Fruit fly (Drosophila melanogaster) whole organism, embryonic: ENCODE measurements around the gene Fer2LCH.
A peak's percentile ranks its signal among the peaks of the same experiment; 100 is the strongest.

Experiments
- Adf1 ChIP-seq: fragments of 200-800 bp; sonication (Bioruptor generic); IDR thresholded peaks from 2 replicates; pipeline ENCODE4 v1.3.6; 2022; ENCODE audit warnings: missing biosample characterization, missing genetic modification characterization
- BEAF-32 ChIP-seq: fragments of 200-800 bp; sonication (Bioruptor generic); optimal IDR thresholded peaks from 3 replicates; lab custom pipeline; 2017; ENCODE audit warnings: missing biosample characterization, missing genetic modification characterization, mild to moderate bottlenecking, moderate library complexity, missing genetic modification reagents
- CG11247 ChIP-seq: fragments of 200-800 bp; sonication (Bioruptor generic); IDR thresholded peaks from 2 replicates; pipeline ENCODE4 v1.3.6; 2022; ENCODE audit warnings: missing biosample characterization, missing genetic modification characterization
- CG12659 ChIP-seq: fragments of 200-800 bp; sonication (Bioruptor generic); optimal IDR thresholded peaks from 3 replicates; lab custom pipeline; 2017; ENCODE audit warnings: mild to moderate bottlenecking, missing biosample characterization, missing genetic modification reagents, missing genetic modification characterization
- CG12769 ChIP-seq: fragments of 200-800 bp; sonication (Bioruptor generic); optimal IDR thresholded peaks from 2 replicates; lab custom pipeline; 2019; ENCODE audit warnings: missing biosample characterization, mild to moderate bottlenecking, missing genetic modification characterization, moderate library complexity
- CG13287 ChIP-seq: fragments of 200-800 bp; sonication (Bioruptor generic); IDR thresholded peaks from 2 replicates; pipeline ENCODE4 v1.3.6; 2022; ENCODE audit warnings: missing biosample characterization, missing genetic modification characterization; ENCODE audit not compliant: partially characterized antibody
- CG13296 ChIP-seq: fragments of 200-800 bp; sonication (Bioruptor generic); optimal IDR thresholded peaks from 3 replicates; lab custom pipeline; 2018; ENCODE audit warnings: missing biosample characterization, mild to moderate bottlenecking, missing genetic modification characterization
- CG14710 ChIP-seq: fragments of 200-800 bp; sonication (Bioruptor generic); optimal IDR thresholded peaks from 3 replicates; lab custom pipeline; 2019; ENCODE audit warnings: missing biosample characterization, mild to moderate bottlenecking, missing genetic modification characterization, moderate library complexity
- CG1603 ChIP-seq: fragments of 200-800 bp; sonication (Bioruptor generic); optimal IDR thresholded peaks from 2 replicates; lab custom pipeline; 2019; ENCODE audit warnings: missing biosample characterization, mild to moderate bottlenecking, missing genetic modification characterization, moderate library complexity
- CG17186 ChIP-seq: fragments of 200-800 bp; sonication (Bioruptor generic); optimal IDR thresholded peaks from 3 replicates; lab custom pipeline; 2017; ENCODE audit warnings: missing biosample characterization, missing genetic modification reagents, missing genetic modification characterization
- CG2202 ChIP-seq: fragments of 200-800 bp; sonication (Bioruptor generic); optimal IDR thresholded peaks from 2 replicates; lab custom pipeline; 2018; ENCODE audit warnings: missing biosample characterization, mild to moderate bottlenecking, missing genetic modification characterization
- CG33557 ChIP-seq: fragments of 200-800 bp; sonication (Bioruptor generic); optimal IDR thresholded peaks from 2 replicates; lab custom pipeline; 2019; ENCODE audit warnings: missing biosample characterization, mild to moderate bottlenecking, missing genetic modification characterization, moderate library complexity
- CG34224 ChIP-seq: fragments of 200-800 bp; sonication (Bioruptor generic); IDR thresholded peaks from 3 replicates; pipeline ENCODE4 v1.3.6; 2022; ENCODE audit warnings: missing biosample characterization, missing genetic modification characterization; ENCODE audit not compliant: partially characterized antibody
- CG5245 ChIP-seq: fragments of 200-800 bp; sonication (Bioruptor generic); optimal IDR thresholded peaks from 3 replicates; lab custom pipeline; 2016; ENCODE audit warnings: missing biosample characterization, missing genetic modification characterization
- CG5953 ChIP-seq: fragments of 200-800 bp; sonication (Bioruptor generic); IDR thresholded peaks from 2 replicates; pipeline ENCODE4 v1.3.6; 2022; ENCODE audit warnings: missing biosample characterization, missing genetic modification characterization
- CG6791 ChIP-seq: fragments of 200-800 bp; sonication (Bioruptor generic); IDR thresholded peaks from 3 replicates; pipeline ENCODE4 v1.3.6; 2022; ENCODE audit warnings: missing biosample characterization, missing genetic modification characterization; ENCODE audit not compliant: partially characterized antibody
- CG7839 ChIP-seq: fragments of 200-800 bp; sonication (Bioruptor generic); optimal IDR thresholded peaks from 3 replicates; lab custom pipeline; 2018; ENCODE audit warnings: missing biosample characterization, mild to moderate bottlenecking, missing genetic modification characterization, moderate library complexity
- CG7963 ChIP-seq: fragments of 200-800 bp; sonication (Bioruptor generic); IDR thresholded peaks from 3 replicates; pipeline ENCODE4 v1.3.6; 2022; ENCODE audit warnings: missing biosample characterization, missing genetic modification characterization; ENCODE audit not compliant: partially characterized antibody
- CTCF ChIP-seq: fragments of 200-800 bp; sonication (Bioruptor generic); optimal IDR thresholded peaks from 2 replicates; lab custom pipeline; 2017; ENCODE audit warnings: missing biosample characterization, mild to moderate bottlenecking, missing genetic modification characterization, moderate library complexity
- Dp ChIP-seq: fragments of 200-800 bp; sonication (Bioruptor generic); optimal IDR thresholded peaks from 2 replicates; lab custom pipeline; 2018; ENCODE audit warnings: missing biosample characterization, mild to moderate bottlenecking, missing genetic modification characterization, moderate library complexity
- Dref ChIP-seq: fragments of 200-800 bp; sonication (Bioruptor generic); IDR thresholded peaks from 2 replicates; pipeline ENCODE4 v1.3.6; 2022; ENCODE audit warnings: missing biosample characterization, missing genetic modification characterization
- GATAe ChIP-seq: fragments of 200-800 bp; sonication (Bioruptor generic); conservative IDR thresholded peaks from 2 replicates; pipeline ENCODE4 v1.3.6; 2022; ENCODE audit warnings: missing biosample characterization, missing genetic modification characterization
- HLH4C ChIP-seq: fragments of 200-800 bp; sonication (Bioruptor generic); IDR thresholded peaks from 3 replicates; pipeline ENCODE4 v1.3.6; 2022; ENCODE audit warnings: missing biosample characterization, missing genetic modification characterization; ENCODE audit not compliant: partially characterized antibody
- Hmx ChIP-seq: fragments of 200-800 bp; sonication (Bioruptor generic); optimal IDR thresholded peaks from 2 replicates; lab custom pipeline; 2016; ENCODE audit warnings: missing biosample characterization, missing genetic modification characterization
- Hr39 ChIP-seq: fragments of >200 bp; optimal IDR thresholded peaks from 2 replicates; lab custom pipeline; 2017
- NfI ChIP-seq: fragments of 200-800 bp; sonication (Bioruptor generic); optimal IDR thresholded peaks from 3 replicates; lab custom pipeline; 2018; ENCODE audit warnings: missing biosample characterization, mild to moderate bottlenecking, missing genetic modification characterization, moderate library complexity
- Oli ChIP-seq: fragments of 200-800 bp; sonication (Bioruptor generic); optimal IDR thresholded peaks from 2 replicates; lab custom pipeline; 2018; ENCODE audit warnings: missing biosample characterization, mild to moderate bottlenecking, missing genetic modification characterization, moderate library complexity
- Opbp ChIP-seq: fragments of 200-800 bp; sonication (Bioruptor generic); IDR thresholded peaks from 3 replicates; pipeline ENCODE4 v1.3.6; 2022; ENCODE audit warnings: missing biosample characterization, missing genetic modification characterization; ENCODE audit not compliant: partially characterized antibody
- Optix ChIP-seq: fragments of 200-800 bp; sonication (Bioruptor generic); IDR thresholded peaks from 3 replicates; pipeline ENCODE4 v1.3.6; 2022; ENCODE audit warnings: missing biosample characterization, missing genetic modification characterization
- PHDP ChIP-seq: fragments of 200-800 bp; sonication (Bioruptor generic); optimal IDR thresholded peaks from 3 replicates; lab custom pipeline; 2018; ENCODE audit warnings: missing biosample characterization, mild to moderate bottlenecking, missing genetic modification characterization, moderate library complexity
- Stat92E ChIP-seq, 3 experiments: fragments of >200 bp in 2 of 3; fragments of 200-800 bp in 1 of 3; sonication (Bioruptor generic) in 1 of 3; optimal IDR thresholded peaks; 2 replicates each; lab custom pipeline; 2017 to 2019; ENCODE audit warnings: missing biosample characterization in 3 of 3, missing genetic modification characterization in 3 of 3, mild to moderate bottlenecking in 1 of 3, moderate library complexity in 1 of 3
- Xbp1 ChIP-seq: fragments of 200-800 bp; sonication (Bioruptor generic); optimal IDR thresholded peaks from 3 replicates; lab custom pipeline; 2016; ENCODE audit warnings: missing biosample characterization, mild to moderate bottlenecking, missing genetic modification characterization
- amos ChIP-seq: fragments of 200-800 bp; sonication (Bioruptor generic); IDR thresholded peaks from 2 replicates; pipeline ENCODE4 v1.3.6; 2022; ENCODE audit warnings: missing biosample characterization, missing genetic modification characterization; ENCODE audit not compliant: partially characterized antibody
- bbx ChIP-seq: fragments of 200-800 bp; sonication (Bioruptor generic); IDR thresholded peaks from 2 replicates; pipeline ENCODE4 v1.3.6; 2022; ENCODE audit warnings: missing biosample characterization, missing genetic modification characterization; ENCODE audit not compliant: partially characterized antibody
- br ChIP-seq: fragments of >200 bp; optimal IDR thresholded peaks from 2 replicates; lab custom pipeline; 2017
- dmrt99B ChIP-seq: fragments of 200-800 bp; sonication (Bioruptor generic); optimal IDR thresholded peaks from 2 replicates; lab custom pipeline; 2018; ENCODE audit warnings: missing biosample characterization, mild to moderate bottlenecking, missing genetic modification characterization, moderate library complexity
- ftz-f1 ChIP-seq: fragments of 200-800 bp; sonication (Bioruptor generic); optimal IDR thresholded peaks from 2 replicates; lab custom pipeline; 2016; ENCODE audit warnings: missing biosample characterization, missing genetic modification characterization
- grau ChIP-seq: fragments of 200-800 bp; optimal IDR thresholded peaks from 3 replicates; lab custom pipeline; 2019; ENCODE audit warnings: missing biosample characterization, mild to moderate bottlenecking, missing genetic modification characterization, moderate library complexity
- insv ChIP-seq, 2 experiments: fragments of 200-800 bp; sonication (Bioruptor generic); optimal IDR thresholded peaks; 3 replicates each; lab custom pipeline; 2016 to 2018; ENCODE audit warnings: missing biosample characterization in 2 of 2, missing genetic modification characterization in 2 of 2
- inv ChIP-seq: fragments of 200-800 bp; sonication (Bioruptor generic); IDR thresholded peaks from 2 replicates; pipeline ENCODE4 v1.3.6; 2022; ENCODE audit warnings: missing biosample characterization, missing genetic modification characterization; ENCODE audit not compliant: partially characterized antibody
- nau ChIP-seq: fragments of 200-800 bp; sonication (Bioruptor generic); optimal IDR thresholded peaks from 3 replicates; lab custom pipeline; 2017; ENCODE audit warnings: missing biosample characterization, mild to moderate bottlenecking, missing genetic modification characterization, missing genetic modification reagents
- nerfin-2 ChIP-seq: fragments of 200-800 bp; sonication (Bioruptor generic); IDR thresholded peaks from 2 replicates; pipeline ENCODE4 v1.3.6; 2022; ENCODE audit warnings: missing biosample characterization, missing genetic modification characterization; ENCODE audit not compliant: partially characterized antibody
- nmo ChIP-seq: fragments of 200-800 bp; sonication (Bioruptor generic); optimal IDR thresholded peaks from 2 replicates; lab custom pipeline; 2018; ENCODE audit warnings: missing biosample characterization, mild to moderate bottlenecking, missing genetic modification characterization, moderate library complexity
- peb ChIP-seq: fragments of 200-800 bp; sonication (Bioruptor generic); IDR thresholded peaks from 2 replicates; pipeline ENCODE4 v1.3.6; 2022; ENCODE audit warnings: missing biosample characterization, missing genetic modification characterization
- pum ChIP-seq: fragments of 200-800 bp; sonication (Bioruptor generic); optimal IDR thresholded peaks from 2 replicates; lab custom pipeline; 2016; ENCODE audit warnings: missing biosample characterization, missing genetic modification characterization
- pzg ChIP-seq: fragments of 200-800 bp; sonication (Bioruptor generic); optimal IDR thresholded peaks from 3 replicates; lab custom pipeline; 2018; ENCODE audit warnings: missing biosample characterization, mild to moderate bottlenecking, missing genetic modification characterization, moderate library complexity
- stwl ChIP-seq: fragments of 200-800 bp; sonication (Bioruptor generic); optimal IDR thresholded peaks from 3 replicates; lab custom pipeline; 2018; ENCODE audit warnings: missing biosample characterization, mild to moderate bottlenecking, missing genetic modification characterization, moderate library complexity
- sug ChIP-seq: fragments of 200-800 bp; optimal IDR thresholded peaks from 2 replicates; lab custom pipeline; 2019; ENCODE audit warnings: missing biosample characterization, mild to moderate bottlenecking, missing genetic modification characterization, moderate library complexity
- tna ChIP-seq: fragments of 200-800 bp; sonication (Bioruptor generic); IDR thresholded peaks from 2 replicates; pipeline ENCODE4 v1.3.6; 2022; ENCODE audit warnings: missing biosample characterization, missing genetic modification characterization; ENCODE audit not compliant: partially characterized antibody
- usp ChIP-seq: fragments of >200 bp; optimal IDR thresholded peaks from 2 replicates; lab custom pipeline; 2017; ENCODE audit warnings: missing biosample characterization, missing genetic modification characterization

Gene Fer2LCH

DNA sequence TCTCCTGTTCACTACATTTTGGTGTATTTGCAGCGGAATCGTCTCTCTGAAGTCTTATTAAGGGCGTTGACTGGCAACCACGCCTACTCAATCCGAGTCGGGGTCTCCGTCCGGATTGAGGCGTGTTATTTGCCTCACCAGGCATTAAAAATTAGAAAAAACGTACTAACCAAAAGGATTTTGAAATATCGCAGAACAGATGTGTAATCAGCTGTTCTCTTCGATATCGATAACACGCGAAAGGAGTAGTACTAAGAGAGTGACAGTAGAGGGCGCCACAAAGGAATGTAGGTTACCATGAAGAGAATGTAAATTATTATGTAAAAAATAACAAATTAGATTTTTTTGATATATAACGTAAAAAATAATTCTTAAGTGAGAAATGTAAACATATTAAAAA lies 37.4 kb downstream of the Fer2LCH start, which contains the start of gene CG15536 (continued):
- peak; percentile 71 for TF ChIP-seq CG13287 (GFP tag; lab: Robert Waterston, UW)
- TF ChIP-seq CTCF (GFP tag; lab: Kevin White, UChicago), result peak; percentile 98
- no peak for TF ChIP-seq CG12769
- TF ChIP-seq nau (GFP tag; lab: Kevin White, UChicago), result no peak
- TF ChIP-seq CG17186 (GFP tag; lab: Kevin White, UChicago), result no peak
- TF ChIP-seq inv (GFP tag; lab: Robert Waterston, UW), result peak; percentile 35
- TF ChIP-seq HLH4C, result peak; percentile 64
- no peak for TF ChIP-seq GATAe (GFP tag; lab: Robert Waterston, UW)
- no peak for TF ChIP-seq Hr39 (lab: Kevin White, UChicago)
- TF ChIP-seq CG14710, result peak; percentile 22
- no peak for TF ChIP-seq pum
- TF ChIP-seq Adf1 (GFP tag; lab: Robert Waterston, UW), result no peak
- TF ChIP-seq ftz-f1, result no peak
- TF ChIP-seq CG7839 (tag; lab: Kevin White, UChicago), result no peak
- no peak for TF ChIP-seq CG11247 (GFP tag; lab: Robert Waterston, UW)
- peak; percentile 65; the same call in 2 of the 3 replicates for TF ChIP-seq CG6791
- TF ChIP-seq PHDP (tag; lab: Kevin White, UChicago), result peak; percentile 13
- TF ChIP-seq Opbp (GFP tag; lab: Robert Waterston, UW), result 0 out of 3 replicates have a peak, but pooled peaks have one; percentile 12
- no peak for TF ChIP-seq br (lab: Kevin White, UChicago)
- TF ChIP-seq bbx (GFP tag; lab: Robert Waterston, UW), result peak; percentile 67
- no peak for TF ChIP-seq Optix (GFP tag; lab: Robert Waterston, UW)
- no peak for TF ChIP-seq usp (GFP tag; lab: Kevin White, UChicago)
- TF ChIP-seq NfI (GFP tag; lab: Kevin White, UChicago), result peak; percentile 0
- no peak for TF ChIP-seq Stat92E (GFP tag; optimal IDR thresholded peaks at IDR 0.05; lab: Kevin White, UChicago)
- TF ChIP-seq Dp (GFP tag; lab: Kevin White, UChicago), result peak; percentile 72
- peak; percentile 49; the same call in 1 of the 2 replicates for TF ChIP-seq tna
- TF ChIP-seq CG34224 (GFP tag; lab: Robert Waterston, UW), result peak; percentile 76
- no peak for TF ChIP-seq peb (GFP tag; lab: Robert Waterston, UW)
- TF ChIP-seq CG12659, result peak; percentile 20
- TF ChIP-seq CG1603, result peak; percentile 42
- TF ChIP-seq Oli (tag; lab: Kevin White, UChicago), result no peak
- no peak for TF ChIP-seq CG2202 (tag; lab: Kevin White, UChicago)
- peak; percentile 17 for TF ChIP-seq grau
- peak; percentile 17 for TF ChIP-seq sug (tag; lab: Kevin White, UChicago)
- peak; percentile 28 for TF ChIP-seq nmo (GFP tag; lab: Kevin White, UChicago)
- peak in 1 of 2 experiments; percentile 24 for TF ChIP-seq insv (GFP tag; optimal IDR thresholded peaks at IDR 0.05; lab: Kevin White, UChicago)
- TF ChIP-seq BEAF-32 (GFP tag; lab: Kevin White, UChicago), result peak; percentile 63
- TF ChIP-seq CG33557, result no peak
- TF ChIP-seq CG5953 (GFP tag; lab: Robert Waterston, UW), result no peak
- TF ChIP-seq stwl (tag; lab: Kevin White, UChicago), result peak; percentile 72
- TF ChIP-seq CG5245 (GFP tag; lab: Kevin White, UChicago), result no peak
- peak; percentile 62 for TF ChIP-seq pzg
- peak; percentile 54; the same call in 1 of the 2 replicates for TF ChIP-seq nerfin-2 (GFP tag; lab: Robert Waterston, UW)
- peak; percentile 7 for TF ChIP-seq Xbp1 (GFP tag; lab: Kevin White, UChicago)
- TF ChIP-seq dmrt99B (tag; lab: Kevin White, UChicago), result no peak
- TF ChIP-seq CG7963 (GFP tag; lab: Robert Waterston, UW), result peak; percentile 46; the same call in 1 of the 3 replicates
- TF ChIP-seq amos, result peak; percentile 71
- peak; percentile 87 for TF ChIP-seq Dref (GFP tag; lab: Robert Waterston, UW)
- no peak for TF ChIP-seq Hmx (GFP tag; lab: Kevin White, UChicago)
- TF ChIP-seq CG13296, result no peak
